Fruit fly (Drosophila melanogaster) whole organism, adult: ENCODE results near the gene CG13760.

Experiments
- CG11617 ChIP-seq: fragments of 200-800 bp; sonication (Bioruptor generic); optimal IDR thresholded peaks from 2 replicates; lab custom pipeline; 2017; ENCODE audit warnings: mild to moderate bottlenecking, missing biosample characterization, missing genetic modification reagents, missing genetic modification characterization
- CG12768 ChIP-seq: fragments of 200-800 bp; sonication (Bioruptor generic); optimal IDR thresholded peaks from 2 replicates; lab custom pipeline; 2017; ENCODE audit warnings: missing biosample characterization, missing genetic modification characterization, mild to moderate bottlenecking, moderate library complexity, missing genetic modification reagents
- CG14711 ChIP-seq: fragments of 200-800 bp; sonication (Bioruptor generic); optimal IDR thresholded peaks from 2 replicates; lab custom pipeline; 2018; ENCODE audit warnings: missing biosample characterization, mild to moderate bottlenecking, missing genetic modification characterization, moderate library complexity
- CG1620 ChIP-seq: fragments of 200-800 bp; sonication (Bioruptor generic); optimal IDR thresholded peaks from 2 replicates; lab custom pipeline; 2016; ENCODE audit warnings: missing biosample characterization, missing genetic modification characterization
- CG33017 ChIP-seq: fragments of 200-800 bp; sonication (Bioruptor generic); optimal IDR thresholded peaks from 2 replicates; lab custom pipeline; 2018; ENCODE audit warnings: missing biosample characterization, mild to moderate bottlenecking, missing genetic modification characterization, moderate library complexity
- CG5204 ChIP-seq: fragments of 200-800 bp; sonication (Bioruptor generic); optimal IDR thresholded peaks from 2 replicates; lab custom pipeline; 2016; ENCODE audit warnings: missing biosample characterization, missing genetic modification characterization
- CG7045 ChIP-seq: fragments of 200-800 bp; sonication (Bioruptor generic); optimal IDR thresholded peaks from 2 replicates; lab custom pipeline; 2017; ENCODE audit warnings: missing biosample characterization, mild to moderate bottlenecking, missing genetic modification characterization
- CG7101 ChIP-seq: fragments of 200-800 bp; sonication (Bioruptor generic); optimal IDR thresholded peaks from 2 replicates; lab custom pipeline; 2018; ENCODE audit warnings: missing biosample characterization, mild to moderate bottlenecking, missing genetic modification characterization, moderate library complexity
- Clk ChIP-seq: fragments of 200-800 bp; sonication (Bioruptor generic); optimal IDR thresholded peaks from 2 replicates; lab custom pipeline; 2017; ENCODE audit warnings: missing biosample characterization, missing genetic modification characterization
- Crg-1 ChIP-seq: fragments of 200-800 bp; sonication (Bioruptor generic); optimal IDR thresholded peaks from 2 replicates; lab custom pipeline; 2016; ENCODE audit warnings: missing biosample characterization, missing genetic modification characterization
- Hr96 ChIP-seq: fragments of 200-800 bp; sonication (Bioruptor generic); optimal IDR thresholded peaks from 2 replicates; lab custom pipeline; 2016; ENCODE audit warnings: missing biosample characterization, missing genetic modification characterization
- Mnt ChIP-seq: fragments of 200-800 bp; sonication (Bioruptor generic); optimal IDR thresholded peaks from 2 replicates; lab custom pipeline; 2016; ENCODE audit warnings: missing biosample characterization, mild to moderate bottlenecking, missing genetic modification characterization
- bab1 ChIP-seq: fragments of 200-800 bp; sonication (Bioruptor generic); optimal IDR thresholded peaks from 3 replicates; lab custom pipeline; 2019; ENCODE audit warnings: missing biosample characterization, mild to moderate bottlenecking, missing genetic modification characterization, moderate library complexity
- cic ChIP-seq: fragments of 200-800 bp; sonication (Bioruptor generic); optimal IDR thresholded peaks from 2 replicates; lab custom pipeline; 2017; ENCODE audit warnings: missing biosample characterization, mild to moderate bottlenecking, missing genetic modification characterization, moderate library complexity
- cnc ChIP-seq, 2 experiments: fragments of >200 bp; optimal IDR thresholded peaks; 2 replicates each; lab custom pipeline; 2017
- kay ChIP-seq: fragments of 200-800 bp; sonication (Bioruptor generic); peaks from one replicate; lab custom pipeline; 2016; ENCODE audit warnings: missing biosample characterization, missing genetic modification characterization, borderline replicate concordance
- ovo ChIP-seq: fragments of 200-800 bp; sonication (Bioruptor generic); optimal IDR thresholded peaks from 2 replicates; lab custom pipeline; 2016; ENCODE audit warnings: missing biosample characterization, missing genetic modification characterization
- pad ChIP-seq: fragments of 200-800 bp; sonication (Bioruptor generic); optimal IDR thresholded peaks from 3 replicates; lab custom pipeline; 2017; ENCODE audit warnings: missing biosample characterization, missing genetic modification characterization, mild to moderate bottlenecking, moderate library complexity, missing genetic modification reagents
- tj ChIP-seq: fragments of 200-800 bp; sonication (Bioruptor generic); optimal IDR thresholded peaks from 3 replicates; lab custom pipeline; 2017; ENCODE audit warnings: missing biosample characterization, mild to moderate bottlenecking, missing genetic modification characterization, moderate library complexity
- toe ChIP-seq: fragments of 200-800 bp; sonication (Bioruptor generic); optimal IDR thresholded peaks from 2 replicates; lab custom pipeline; 2016; ENCODE audit warnings: missing biosample characterization, missing genetic modification characterization

The CG13760 gene

DNA sequence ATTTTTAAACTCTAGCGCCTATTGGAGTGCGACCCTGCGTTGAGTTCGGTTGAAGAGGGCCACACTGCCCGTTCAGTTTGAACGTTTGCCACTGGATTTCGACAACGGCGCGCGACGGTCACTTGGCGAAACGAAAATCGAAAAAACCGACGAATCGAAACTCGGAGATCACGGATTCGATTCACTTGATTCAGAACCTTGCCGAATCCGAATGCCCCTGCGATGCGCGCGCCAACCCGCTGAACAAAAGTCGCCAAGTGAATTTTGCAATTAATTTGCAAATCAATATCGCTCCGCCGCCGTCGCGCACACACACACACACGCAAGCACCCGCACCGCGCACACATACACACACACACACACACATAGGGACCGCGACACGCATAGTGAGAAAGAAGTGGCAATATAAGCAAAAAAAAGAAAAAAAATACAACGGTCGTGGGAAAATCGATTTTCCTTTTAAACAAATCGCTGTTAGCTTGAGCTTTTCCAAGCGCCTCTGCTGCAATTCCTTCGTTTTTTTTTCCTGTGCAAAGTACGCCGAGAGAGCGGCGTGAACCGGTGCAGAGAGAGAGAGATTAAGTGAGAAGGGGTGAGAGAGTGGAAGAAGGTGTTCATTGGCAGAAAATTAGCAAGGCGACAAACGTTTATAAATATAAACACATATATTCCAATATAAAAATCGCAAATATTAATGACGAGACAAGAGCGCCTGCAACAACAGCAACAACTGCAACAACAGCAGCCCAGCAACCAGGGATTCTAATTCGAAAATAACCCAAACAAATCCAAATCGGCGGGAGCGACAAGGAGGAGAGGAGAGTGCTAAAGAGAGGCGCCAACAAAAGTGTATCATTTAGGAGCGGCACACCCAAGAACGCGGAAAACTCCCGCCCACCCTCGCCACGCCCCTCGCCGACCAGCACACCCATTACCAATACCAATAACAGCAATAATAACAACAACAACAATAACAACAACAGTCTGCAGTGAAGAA is 3.2 kb upstream of the CG13760 start, which contains the start of gene egh:
egh (plus strand) TSS at position 89 of the 997 bp plus-strand sequence.
- TF ChIP-seq pad (GFP tag; lab: Kevin White, UChicago) (no peak), kay (GFP tag; lab: Kevin White, UChicago) (no peak), CG7101 (tag; lab: Kevin White, UChicago) (peak; percentile 51), cnc (optimal IDR thresholded peaks at IDR 0.05; lab: Kevin White, UChicago) (no peak), Mnt (GFP tag; lab: Kevin White, UChicago) (peak; percentile 60), CG11617 (GFP tag; lab: Kevin White, UChicago) (peak; percentile 55), Clk (GFP tag; lab: Kevin White, UChicago) (no peak), CG5204 (GFP tag; lab: Kevin White, UChicago) (no peak), CG12768 (GFP tag; lab: Kevin White, UChicago) (peak; percentile 1), bab1 (GFP tag; lab: Kevin White, UChicago) (peak; percentile 57), Crg-1 (GFP tag; lab: Kevin White, UChicago) (no peak), cic (no peak), tj (GFP tag; lab: Kevin White, UChicago) (peak; percentile 47), CG33017 (tag; lab: Kevin White, UChicago) (no peak), Hr96 (GFP tag; lab: Kevin White, UChicago) (peak; percentile 38), CG1620 (GFP tag; lab: Kevin White, UChicago) (peak; percentile 43), toe (GFP tag; lab: Kevin White, UChicago) (peak; percentile 2), CG14711 (tag; lab: Kevin White, UChicago) (peak; percentile 17), CG7045 (GFP tag; lab: Kevin White, UChicago) (peak; percentile 2), ovo (GFP tag; lab: Kevin White, UChicago) (peak; percentile 10)

DNA sequence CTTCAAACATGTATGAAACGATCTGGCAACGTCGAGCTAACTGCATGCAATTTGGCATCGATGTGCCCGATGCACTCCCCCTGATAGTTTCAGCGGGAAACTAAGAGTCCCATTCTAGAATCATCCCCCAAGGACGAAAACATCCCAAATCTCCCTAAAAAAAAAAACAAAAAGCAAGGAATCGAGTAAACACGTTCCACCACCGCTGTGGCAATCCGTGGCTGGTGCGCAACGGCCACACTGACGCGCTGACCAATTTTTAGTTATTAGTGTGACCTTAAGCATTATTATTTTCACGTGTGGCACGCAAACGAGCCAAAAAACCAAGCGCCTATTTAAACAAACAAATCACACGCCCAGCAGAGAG is 200 bp upstream of the CG13760 start, which contains the start of gene wds:
wds (plus strand) TSS at position 265 of the 367 bp plus-strand sequence.
- TF ChIP-seq pad (GFP tag; lab: Kevin White, UChicago) (no peak), toe (GFP tag; lab: Kevin White, UChicago) (no peak), Mnt (GFP tag; lab: Kevin White, UChicago) (peak; percentile 90)

DNA sequence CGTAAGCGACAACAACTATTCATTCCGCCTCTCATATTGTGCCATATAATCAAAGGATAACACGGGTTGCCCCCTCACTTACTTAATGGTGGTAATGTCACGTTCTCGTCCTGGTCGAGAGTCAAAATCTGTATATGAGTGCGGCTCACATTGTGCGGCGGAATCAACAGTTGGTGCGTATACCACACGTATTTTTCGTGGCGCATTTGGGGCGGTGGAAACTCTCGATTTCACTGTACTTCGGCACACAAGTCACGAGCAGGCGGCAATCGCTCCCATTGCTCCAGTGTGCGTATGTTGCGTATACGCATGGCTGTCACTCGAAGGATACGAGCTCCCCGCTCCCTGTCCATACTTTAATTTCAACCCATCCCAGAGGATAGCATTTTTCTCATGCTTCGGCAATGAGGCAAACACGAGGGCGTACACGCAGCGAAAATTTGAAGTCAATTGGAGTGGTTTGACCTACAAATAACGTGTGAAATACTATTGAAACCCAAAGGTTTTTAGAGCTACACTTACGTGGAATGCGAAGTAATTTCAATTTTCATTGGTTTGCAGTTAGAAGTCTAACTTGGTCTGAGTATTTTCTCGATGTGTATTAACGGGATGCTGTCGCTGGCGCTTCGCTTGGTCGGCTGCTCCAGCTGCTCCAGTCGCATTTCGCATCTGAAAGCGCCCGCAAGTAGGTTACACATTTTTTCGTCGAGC is 3.6 kb downstream of the CG13760 start:
- no peak for TF ChIP-seq Mnt (GFP tag; lab: Kevin White, UChicago)
- TF ChIP-seq CG5204 (GFP tag; lab: Kevin White, UChicago) = peak; percentile 37
- peak; percentile 33 for TF ChIP-seq toe (GFP tag; lab: Kevin White, UChicago)
- TF ChIP-seq kay (GFP tag; lab: Kevin White, UChicago) = no peak

DNA sequence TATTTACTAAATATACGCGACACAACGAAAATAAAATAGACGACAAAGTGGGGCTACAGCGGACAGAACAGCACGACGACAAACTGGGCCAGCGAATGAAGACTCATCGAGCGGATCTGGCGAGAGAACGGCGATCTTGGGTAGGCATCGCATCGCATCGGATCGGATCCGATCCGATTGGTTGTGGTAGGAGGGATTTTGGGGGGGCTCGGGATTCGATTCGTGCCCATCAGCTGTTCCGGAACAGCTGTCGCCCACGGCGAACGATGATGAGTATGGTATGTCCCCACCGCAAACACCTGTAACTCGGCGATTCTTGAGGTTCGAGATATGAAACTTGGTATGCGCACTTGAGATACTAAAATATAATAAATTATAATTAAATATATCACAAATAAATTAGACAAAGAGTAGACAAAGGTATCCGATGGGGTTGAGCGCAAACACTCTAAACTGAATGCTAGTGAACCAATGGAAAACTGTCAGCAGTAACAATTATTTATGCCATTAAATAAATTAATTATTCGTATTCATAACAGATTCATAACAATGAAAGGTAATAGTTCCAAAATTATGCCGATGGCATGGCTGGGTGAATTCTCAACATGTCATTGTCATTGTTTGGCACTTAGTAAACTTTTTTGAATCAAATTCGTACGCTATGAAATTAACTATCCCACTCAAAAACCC is 5.0 kb downstream of the CG13760 start, which contains the start of the genes Vha36-3 and AANATL7:
Vha36-3 (minus strand) TSS at position 242 of the 690 bp plus-strand sequence.
AANATL7 (plus strand) TSS at position 640 of the 690 bp plus-strand sequence.
- TF ChIP-seq Hr96 (GFP tag; lab: Kevin White, UChicago) (no peak), CG5204 (GFP tag; lab: Kevin White, UChicago) (no peak), CG14711 (tag; lab: Kevin White, UChicago) (no peak), bab1 (GFP tag; lab: Kevin White, UChicago) (no peak), cic (no peak), ovo (GFP tag; lab: Kevin White, UChicago) (no peak)

DNA sequence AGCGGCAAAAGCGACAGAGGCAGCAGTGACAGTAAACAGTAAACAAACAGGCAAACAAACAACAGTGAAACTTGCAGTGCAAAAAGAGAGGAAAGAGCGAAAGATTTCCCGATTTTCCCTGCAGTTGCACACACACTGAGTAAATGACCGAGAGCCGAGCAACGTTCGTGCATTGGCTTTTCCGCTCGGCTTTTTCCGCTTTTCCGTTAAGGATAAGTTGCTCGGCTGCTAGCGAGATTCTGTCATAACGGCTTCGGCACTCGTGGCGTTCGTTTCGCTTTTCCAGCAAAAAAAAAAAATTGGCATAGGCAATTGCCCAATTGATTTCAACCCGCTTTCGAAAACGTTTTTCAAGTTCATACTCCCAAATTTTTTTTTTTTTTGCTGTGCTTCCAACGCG is 31.6 kb downstream of the CG13760 start:
- no peak for TF ChIP-seq toe (GFP tag; lab: Kevin White, UChicago)
- no peak for TF ChIP-seq bab1 (GFP tag; lab: Kevin White, UChicago)
- TF ChIP-seq pad (GFP tag; lab: Kevin White, UChicago) = no peak
- no peak for TF ChIP-seq CG7101 (tag; lab: Kevin White, UChicago)

DNA sequence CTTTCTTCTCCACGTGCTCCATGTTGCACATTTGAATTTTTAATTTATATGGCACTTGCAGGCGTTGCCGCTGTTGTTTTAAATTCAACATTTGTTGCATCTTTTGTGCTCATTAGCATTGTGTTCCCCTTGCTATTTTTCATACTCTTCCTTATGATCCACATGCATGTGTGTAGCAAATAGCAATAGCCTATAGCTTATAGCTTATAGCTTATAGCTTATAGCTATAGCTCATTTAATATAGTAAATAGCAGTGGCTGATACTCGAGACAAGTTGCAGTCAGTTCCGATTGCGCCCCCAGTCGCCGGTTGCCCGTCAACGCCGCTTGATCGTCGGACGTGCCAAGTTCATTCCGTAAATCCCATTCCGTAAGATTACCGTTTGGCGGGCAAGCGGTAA is 33.6 kb downstream of the CG13760 start, which contains the start of gene Pdfr:
Pdfr (plus strand) TSS at position 301 of the 400 bp plus-strand sequence.
- TF ChIP-seq cic (peak; percentile 8), CG7045 (GFP tag; lab: Kevin White, UChicago) (no peak), pad (GFP tag; lab: Kevin White, UChicago) (peak; percentile 73), CG12768 (GFP tag; lab: Kevin White, UChicago) (no peak), Mnt (GFP tag; lab: Kevin White, UChicago) (no peak)
